Worm (Caenorhabditis elegans) whole organism, L1 larva: ENCODE data around the gene C03C10.7.

Source experiments
- Y116A8C.19 ChIP-seq: sonication (generic microtip); optimal IDR thresholded peaks from 2 replicates; lab custom pipeline; 2016; ENCODE audit warnings: missing compliant biosample characterization, missing genetic modification characterization, borderline replicate concordance
- blmp-1 ChIP-seq: fragments of 150-350 bp; optimal IDR thresholded peaks from 2 replicates; lab custom pipeline; 2014; ENCODE audit warnings: missing biosample characterization, missing genetic modification characterization
- jun-1 ChIP-seq: fragments of 150-350 bp; optimal IDR thresholded peaks from 2 replicates; lab custom pipeline; 2014; ENCODE audit warnings: missing biosample characterization, missing genetic modification reagents, missing genetic modification characterization
- sptf-1 ChIP-seq: fragments of 150-350 bp; optimal IDR thresholded peaks from 2 replicates; lab custom pipeline; 2014; ENCODE audit warnings: missing biosample characterization, missing genetic modification characterization
- ztf-11 ChIP-seq, 2 experiments: sonication (generic microtip); optimal IDR thresholded peaks; 2 replicates each; lab custom pipeline; 2016 to 2017; ENCODE audit warnings: missing genetic modification characterization in 2 of 2, missing biosample characterization in 1 of 2, missing compliant biosample characterization in 1 of 2
- ztf-4 ChIP-seq: fragments of 150-350 bp; optimal IDR thresholded peaks from 2 replicates; lab custom pipeline; 2014; ENCODE audit warnings: missing biosample characterization, missing genetic modification characterization

DNA sequence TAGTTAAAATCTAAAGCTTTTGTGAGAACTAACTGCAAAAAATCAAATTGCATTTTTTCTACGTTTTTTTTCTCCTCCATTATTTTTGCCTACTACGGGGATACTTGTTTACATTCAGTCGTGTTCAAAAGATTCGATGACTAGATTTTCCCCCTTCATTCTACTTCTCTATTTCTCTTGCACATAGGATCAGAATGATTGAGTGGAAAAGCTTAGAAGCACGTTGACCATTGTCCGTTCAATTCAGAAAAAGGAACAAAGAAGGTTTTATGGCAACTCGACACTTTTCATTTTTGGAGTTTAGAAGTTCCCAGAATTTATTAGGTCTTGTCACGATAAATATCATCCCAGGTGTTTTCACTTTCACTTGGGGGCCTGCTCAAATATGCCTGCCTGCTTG lies 41.3 kb downstream of the C03C10.7 start:
- no peak for TF ChIP-seq blmp-1
- TF ChIP-seq jun-1 (tag; lab: Kevin White, UChicago), result no peak
- TF ChIP-seq Y116A8C.19 (tag; lab: Kevin White, UChicago), result no peak
- TF ChIP-seq ztf-4 (tag; lab: Kevin White, UChicago), result no peak
- TF ChIP-seq sptf-1, result no peak
- no peak for TF ChIP-seq ztf-11 (tag; optimal IDR thresholded peaks at IDR 0.05; lab: Kevin White, UChicago)
